Worm (Caenorhabditis elegans) whole organism, L1 larva: Measurements from ENCODE around the gene clec-179.

Source experiments
- F16B12.6 ChIP-seq: fragments of 150-350 bp; optimal IDR thresholded peaks from 2 replicates; lab custom pipeline; 2014; ENCODE audit warnings: missing biosample characterization, missing genetic modification characterization
- alr-1 ChIP-seq: fragments of 200-800 bp; sonication (Bioruptor generic); optimal IDR thresholded peaks from 2 replicates; lab custom pipeline; 2018; ENCODE audit warnings: borderline replicate concordance, mild to moderate bottlenecking, missing genetic modification characterization, missing compliant biosample characterization
- ama-1 ChIP-seq: fragments of 150-350 bp; optimal IDR thresholded peaks from 2 replicates; lab custom pipeline; 2014
- ceh-63 ChIP-seq: fragments of 200-800 bp; sonication (Bioruptor generic); optimal IDR thresholded peaks from 2 replicates; lab custom pipeline; 2018; ENCODE audit warnings: mild to moderate bottlenecking, missing genetic modification characterization, missing compliant biosample characterization
- ceh-8 ChIP-seq: fragments of 200-800 bp; sonication (Bioruptor generic); optimal IDR thresholded peaks from 2 replicates; lab custom pipeline; 2018; ENCODE audit warnings: mild to moderate bottlenecking, missing genetic modification characterization, moderate library complexity, missing compliant biosample characterization
- ceh-82 ChIP-seq, 3 experiments: fragments of 150-350 bp in 1 of 3; sonication (generic microtip) in 2 of 3; optimal IDR thresholded peaks; 2 replicates each; lab custom pipeline; 2014 to 2017; ENCODE audit warnings: missing biosample characterization in 3 of 3, missing genetic modification characterization in 3 of 3
- ceh-90 ChIP-seq: sonication (generic microtip); optimal IDR thresholded peaks from 2 replicates; lab custom pipeline; 2016; ENCODE audit warnings: missing genetic modification characterization, missing compliant biosample characterization
- efl-3 ChIP-seq: fragments of 200-800 bp; sonication (Bioruptor generic); optimal IDR thresholded peaks from 2 replicates; lab custom pipeline; 2018; ENCODE audit warnings: mild to moderate bottlenecking, missing genetic modification characterization, missing compliant biosample characterization
- egl-13 ChIP-seq: sonication (generic microtip); optimal IDR thresholded peaks from 2 replicates; lab custom pipeline; 2016; ENCODE audit warnings: missing genotype, missing genetic modification reagents, missing genetic modification characterization, missing compliant biosample characterization
- elt-3 ChIP-seq, 6 experiments: fragments of 150-350 bp in 1 of 6; sonication (generic microtip); optimal IDR thresholded peaks; 2 replicates each; lab custom pipeline; 2017 to 2018; ENCODE audit warnings: missing biosample characterization in 6 of 6, missing genetic modification characterization in 6 of 6, inconsistent platforms in 1 of 6
- ets-5 ChIP-seq: fragments of 200-800 bp; sonication (Bioruptor generic); IDR thresholded peaks from 2 replicates; pipeline ENCODE4 v1.3.6; 2022; ENCODE audit warnings: missing genetic modification characterization, missing compliant biosample characterization
- fkh-10 ChIP-seq: sonication (generic microtip); optimal IDR thresholded peaks from 2 replicates; lab custom pipeline; 2017; ENCODE audit warnings: missing biosample characterization, missing genetic modification reagents, missing genetic modification characterization
- hlh-4 ChIP-seq: sonication (generic microtip); optimal IDR thresholded peaks from 2 replicates; lab custom pipeline; 2016; ENCODE audit warnings: mild to moderate bottlenecking, missing genetic modification characterization, missing compliant biosample characterization
- lin-13 ChIP-seq: fragments of 150-350 bp; optimal IDR thresholded peaks from 2 replicates; lab custom pipeline; 2014; ENCODE audit warnings: missing biosample characterization, missing genetic modification reagents, missing genetic modification characterization
- lin-14 ChIP-seq: fragments of 200-800 bp; sonication (Bioruptor generic); optimal IDR thresholded peaks from 2 replicates; lab custom pipeline; 2018; ENCODE audit warnings: mild to moderate bottlenecking, missing genetic modification characterization, moderate library complexity, missing compliant biosample characterization
- lin-15B ChIP-seq: fragments of 150-350 bp; sonication (generic microtip); optimal IDR thresholded peaks from 3 replicates; lab custom pipeline; 2014; ENCODE audit warnings: missing biosample characterization, missing genetic modification characterization
- lin-35 ChIP-seq, 2 experiments: fragments of 150-350 bp; optimal IDR thresholded peaks; 2 replicates each; lab custom pipeline; 2014; ENCODE audit warnings: missing biosample characterization in 2 of 2, missing genetic modification characterization in 2 of 2, missing genetic modification reagents in 2 of 2
- lin-39 ChIP-seq: fragments of 150-350 bp; optimal IDR thresholded peaks from 2 replicates; lab custom pipeline; 2014; ENCODE audit warnings: missing biosample characterization, missing genetic modification reagents, missing genetic modification characterization
- lir-3 ChIP-seq: sonication (generic microtip); optimal IDR thresholded peaks from 2 replicates; lab custom pipeline; 2016; ENCODE audit warnings: mild to moderate bottlenecking, missing genetic modification characterization, moderate library complexity, missing compliant biosample characterization; ENCODE audit not compliant: poor library complexity
- lsy-2 ChIP-seq, 2 experiments: fragments of 150-350 bp; optimal IDR thresholded peaks; 2 replicates each; lab custom pipeline; 2014; ENCODE audit warnings: missing biosample characterization in 2 of 2, missing genetic modification characterization in 2 of 2
- mdl-1 ChIP-seq, 2 experiments: fragments of 150-350 bp; optimal IDR thresholded peaks; 2 replicates each; lab custom pipeline; 2014 to 2017; ENCODE audit warnings: missing biosample characterization in 2 of 2, missing genetic modification characterization in 2 of 2, inconsistent platforms in 1 of 2
- mef-2 ChIP-seq: fragments of 150-350 bp; optimal IDR thresholded peaks from 2 replicates; lab custom pipeline; 2014; ENCODE audit warnings: missing biosample characterization, missing genetic modification characterization
- nhr-20 ChIP-seq: sonication (generic microtip); optimal IDR thresholded peaks from 2 replicates; lab custom pipeline; 2016; ENCODE audit warnings: mild to moderate bottlenecking, missing genetic modification characterization, missing compliant biosample characterization
- nhr-28 ChIP-seq: fragments of 150-350 bp; optimal IDR thresholded peaks from 2 replicates; lab custom pipeline; 2014; ENCODE audit warnings: missing biosample characterization, missing genetic modification characterization
- nhr-71 ChIP-seq: sonication (generic microtip); optimal IDR thresholded peaks from 2 replicates; lab custom pipeline; 2016; ENCODE audit warnings: mild to moderate bottlenecking, missing genetic modification characterization, moderate library complexity, missing compliant biosample characterization
- rnt-1 ChIP-seq: sonication (generic microtip); optimal IDR thresholded peaks from 2 replicates; lab custom pipeline; 2016; ENCODE audit warnings: mild to moderate bottlenecking, missing genetic modification characterization, moderate library complexity, missing compliant biosample characterization
- skn-1 ChIP-seq: fragments of 150-350 bp; optimal IDR thresholded peaks from 2 replicates; lab custom pipeline; 2014; ENCODE audit warnings: missing biosample characterization, missing genetic modification characterization
- tlp-1 ChIP-seq: fragments of 150-350 bp; optimal IDR thresholded peaks from 2 replicates; lab custom pipeline; 2014; ENCODE audit warnings: missing biosample characterization, missing genetic modification characterization
- unc-130 ChIP-seq: fragments of 150-350 bp; optimal IDR thresholded peaks from 2 replicates; lab custom pipeline; 2017; ENCODE audit warnings: missing biosample characterization, missing genetic modification characterization, inconsistent platforms
- xbp-1 ChIP-seq: sonication (generic microtip); optimal IDR thresholded peaks from 2 replicates; lab custom pipeline; 2016; ENCODE audit warnings: missing genetic modification characterization, missing compliant biosample characterization
- zip-4 ChIP-seq: fragments of 200-800 bp; sonication (Bioruptor generic); optimal IDR thresholded peaks from 2 replicates; lab custom pipeline; 2018; ENCODE audit warnings: mild to moderate bottlenecking, missing genetic modification characterization, moderate library complexity, missing compliant biosample characterization

clec-179 gene

ce11 chrIV:7144670-7145257 lies 39.7 kb downstream of the clec-179 start, which contains the start of gene hecd-1 (continued):
- TF ChIP-seq egl-13 (tag; lab: Kevin White, UChicago), result no peak
- peak; percentile 16 for TF ChIP-seq lin-15B (tag; lab: Kevin White, UChicago)
- peak in 1 of 2 experiments; percentile 49 for TF ChIP-seq lsy-2 (tag; optimal IDR thresholded peaks at IDR 0.05; lab: Kevin White, UChicago)
- TF ChIP-seq lin-13 (GFP tag; lab: Kevin White, UChicago), result no peak
- TF ChIP-seq nhr-28, result no peak
- peak; percentile 76 for TF ChIP-seq lin-14 (GFP tag; lab: Kevin White, UChicago)
- TF ChIP-seq mdl-1 (tag; optimal IDR thresholded peaks at IDR 0.05; lab: Kevin White, UChicago), result peak in 1 of 2 experiments; percentile 46
- TF ChIP-seq F16B12.6 (tag; lab: Kevin White, UChicago), result peak; percentile 26
- peak in 1 of 3 experiments; percentile 29 for TF ChIP-seq ceh-82 (tag; optimal IDR thresholded peaks at IDR 0.05; lab: Kevin White, UChicago)
- TF ChIP-seq nhr-20, result no peak
- TF ChIP-seq lir-3 (tag; lab: Kevin White, UChicago), result no peak
- TF ChIP-seq rnt-1, result no peak
- TF ChIP-seq elt-3 (tag; optimal IDR thresholded peaks at IDR 0.05; lab: Kevin White, UChicago), result no peak
- no peak for TF ChIP-seq ceh-63
- TF ChIP-seq unc-130 (tag; lab: Kevin White, UChicago), result no peak
- no peak for TF ChIP-seq tlp-1 (tag; lab: Kevin White, UChicago)
- no peak for TF ChIP-seq ets-5 (GFP tag; lab: Robert Waterston, UW)
- TF ChIP-seq xbp-1 (tag; lab: Kevin White, UChicago), result peak; percentile 8
- TF ChIP-seq zip-4 (GFP tag; lab: Kevin White, UChicago), result no peak
- no peak for TF ChIP-seq ceh-8 (GFP tag; lab: Kevin White, UChicago)
- TF ChIP-seq lin-39 (tag; lab: Kevin White, UChicago), result no peak
- TF ChIP-seq efl-3 (GFP tag; lab: Kevin White, UChicago), result no peak

ce11 chrIV:7139143-7139542 lies 45.4 kb downstream of the clec-179 start:
- TF ChIP-seq fkh-10 (GFP tag; lab: Kevin White, UChicago) (no peak), ceh-90 (tag; lab: Kevin White, UChicago) (no peak), hlh-4 (no peak), F16B12.6 (tag; lab: Kevin White, UChicago) (no peak), efl-3 (GFP tag; lab: Kevin White, UChicago) (no peak), nhr-71 (tag; lab: Kevin White, UChicago) (no peak), mef-2 (no peak), ama-1 (lab: Kevin White, UChicago) (no peak)

ce11 chrIV:7133983-7134382 lies 50.5 kb downstream of the clec-179 start, which contains the start of gene mutd-1:
mutd-1 (minus strand) TSS chrIV:7134083.
- TF ChIP-seq ceh-90 (tag; lab: Kevin White, UChicago) (no peak), alr-1 (no peak), skn-1 (no peak), nhr-28 (no peak), lin-13 (GFP tag; lab: Kevin White, UChicago) (no peak), lin-35 (GFP tag; optimal IDR thresholded peaks at IDR 0.05; lab: Kevin White, UChicago) (no peak), rnt-1 (no peak), ets-5 (GFP tag; lab: Robert Waterston, UW) (no peak)
